Fruit fly (Drosophila melanogaster) whole organism, wandering third instar larva: ENCODE results near the gene Osi3.

Experiments
- Abd-B ChIP-seq: fragments of >200 bp; optimal IDR thresholded peaks from 2 replicates; lab custom pipeline; 2017; ENCODE audit warnings: missing biosample characterization, missing genetic modification characterization
- CG32264 ChIP-seq: fragments of 200-800 bp; sonication (Bioruptor generic); optimal IDR thresholded peaks from 2 replicates; lab custom pipeline; 2016; ENCODE audit warnings: missing biosample characterization, missing genetic modification characterization
- CG9705 ChIP-seq: fragments of 200-800 bp; sonication (Bioruptor generic); optimal IDR thresholded peaks from 2 replicates; lab custom pipeline; 2018; ENCODE audit warnings: missing biosample characterization, mild to moderate bottlenecking, missing genetic modification characterization
- Dif ChIP-seq: fragments of 200-275, 200-300 bp; sonication (Bioruptor generic); optimal IDR thresholded peaks from 2 replicates; lab custom pipeline; 2018; ENCODE audit warnings: missing biosample characterization, missing genetic modification characterization; ENCODE audit not compliant: partially characterized antibody
- GATAd ChIP-seq: sonication (Bioruptor generic); optimal IDR thresholded peaks from 2 replicates; lab custom pipeline; 2016; ENCODE audit warnings: missing biosample characterization, missing genetic modification characterization
- Hnf4 ChIP-seq: fragments of 200-800 bp; sonication (Bioruptor generic); optimal IDR thresholded peaks from 2 replicates; lab custom pipeline; 2016; ENCODE audit warnings: missing biosample characterization, mild to moderate bottlenecking, missing genetic modification characterization
- Hr78 ChIP-seq: fragments of >200 bp; optimal IDR thresholded peaks from 2 replicates; lab custom pipeline; 2017; ENCODE audit warnings: missing biosample characterization, missing genetic modification characterization
- Hr83 ChIP-seq: fragments of 200-300 bp; sonication (Bioruptor generic); optimal IDR thresholded peaks from 2 replicates; lab custom pipeline; 2016; ENCODE audit warnings: missing biosample characterization, mild to moderate bottlenecking, missing genetic modification characterization, moderate library complexity; ENCODE audit not compliant: poor library complexity, severe bottlenecking
- Mio ChIP-seq: sonication (Bioruptor generic); optimal IDR thresholded peaks from 2 replicates; lab custom pipeline; 2016; ENCODE audit warnings: missing biosample characterization, missing genetic modification characterization
- Myc ChIP-seq: fragments of >200 bp; optimal IDR thresholded peaks from 2 replicates; lab custom pipeline; 2017
- OdsH ChIP-seq: fragments of 200-800 bp; sonication (Bioruptor generic); optimal IDR thresholded peaks from 2 replicates; lab custom pipeline; 2016; ENCODE audit warnings: missing biosample characterization, mild to moderate bottlenecking, missing genetic modification characterization
- Rel ChIP-seq, 2 experiments: fragments of 200-800 bp; sonication (Bioruptor generic) in 1 of 2; optimal IDR thresholded peaks; 2 replicates in 1 of 2; 3 replicates in 1 of 2; lab custom pipeline; 2016 to 2019; ENCODE audit warnings: mild to moderate bottlenecking in 2 of 2, missing biosample characterization in 2 of 2, missing genetic modification characterization in 2 of 2, moderate library complexity in 1 of 2
- Vsx2 ChIP-seq: fragments of 200-300, 225-300 bp; sonication (Bioruptor generic); optimal IDR thresholded peaks from 2 replicates; lab custom pipeline; 2018; ENCODE audit warnings: missing biosample characterization, missing genetic modification characterization; ENCODE audit not compliant: partially characterized antibody
- br ChIP-seq: fragments of 200-800 bp; sonication (Bioruptor generic); optimal IDR thresholded peaks from 2 replicates; lab custom pipeline; 2016; ENCODE audit warnings: missing biosample characterization, missing genetic modification characterization
- brk ChIP-seq: fragments of 200-800 bp; sonication (Bioruptor generic); optimal IDR thresholded peaks from 2 replicates; lab custom pipeline; 2016; ENCODE audit warnings: missing biosample characterization, mild to moderate bottlenecking, missing genetic modification characterization
- dl ChIP-seq, 2 experiments: fragments of 175-275, 200-275 bp in 1 of 2; fragments of 200-275 bp in 1 of 2; sonication (Bioruptor generic); optimal IDR thresholded peaks; lab custom pipeline; 2018; ENCODE audit warnings: mild to moderate bottlenecking in 2 of 2, missing biosample characterization in 2 of 2, missing genetic modification characterization in 2 of 2, moderate library complexity in 2 of 2; ENCODE audit not compliant: partially characterized antibody in 2 of 2, insufficient read depth in 1 of 2
- dmrt93B ChIP-seq: fragments of 200-800 bp; sonication (Bioruptor generic); optimal IDR thresholded peaks from 2 replicates; lab custom pipeline; 2018; ENCODE audit warnings: missing biosample characterization, mild to moderate bottlenecking, missing genetic modification characterization
- dsf ChIP-seq: sonication (Bioruptor generic); optimal IDR thresholded peaks from 2 replicates; lab custom pipeline; 2016; ENCODE audit warnings: missing biosample characterization, missing genetic modification characterization, borderline replicate concordance
- ey ChIP-seq: fragments of 200-800 bp; sonication (Bioruptor generic); optimal IDR thresholded peaks from 2 replicates; lab custom pipeline; 2016; ENCODE audit warnings: missing biosample characterization, missing genetic modification characterization
- foxo ChIP-seq, 2 experiments: fragments of 200-800 bp; sonication (Bioruptor generic); optimal IDR thresholded peaks; 2 replicates in 1 of 2; 3 replicates in 1 of 2; lab custom pipeline; 2016 to 2017; ENCODE audit warnings: missing biosample characterization in 2 of 2, missing genetic modification characterization in 2 of 2
- fru ChIP-seq: fragments of 200-800 bp; sonication (Bioruptor generic); optimal IDR thresholded peaks from 3 replicates; lab custom pipeline; 2016; ENCODE audit warnings: missing biosample characterization, mild to moderate bottlenecking, missing genetic modification characterization
- h ChIP-seq: fragments of 200-800 bp; sonication (Bioruptor generic); optimal IDR thresholded peaks from 3 replicates; lab custom pipeline; 2016; ENCODE audit warnings: missing biosample characterization, mild to moderate bottlenecking, missing genetic modification characterization
- jim ChIP-seq: fragments of 175-275, 200-325 bp; sonication (Bioruptor generic); optimal IDR thresholded peaks from 2 replicates; lab custom pipeline; 2016; ENCODE audit warnings: missing biosample characterization, mild to moderate bottlenecking, missing genetic modification characterization
- psq ChIP-seq: fragments of 200-800 bp; sonication (Bioruptor generic); optimal IDR thresholded peaks from 3 replicates; lab custom pipeline; 2017; ENCODE audit warnings: missing biosample characterization, mild to moderate bottlenecking, missing genetic modification characterization, moderate library complexity
- rgr ChIP-seq: fragments of 200-800 bp; sonication (Bioruptor generic); optimal IDR thresholded peaks from 3 replicates; lab custom pipeline; 2016; ENCODE audit warnings: missing biosample characterization, mild to moderate bottlenecking, missing genetic modification characterization
- sage ChIP-seq: fragments of 200-800 bp; sonication (Bioruptor generic); optimal IDR thresholded peaks from 2 replicates; lab custom pipeline; 2016; ENCODE audit warnings: missing biosample characterization, mild to moderate bottlenecking, missing genetic modification characterization
- sv ChIP-seq: fragments of 200-800 bp; sonication (Bioruptor generic); optimal IDR thresholded peaks from 3 replicates; lab custom pipeline; 2016; ENCODE audit warnings: missing biosample characterization, missing genetic modification characterization
- tai ChIP-seq: sonication (Bioruptor generic); optimal IDR thresholded peaks from 2 replicates; lab custom pipeline; 2016; ENCODE audit warnings: missing biosample characterization, missing genetic modification characterization
- usp ChIP-seq: fragments of >200 bp; optimal IDR thresholded peaks from 2 replicates; lab custom pipeline; 2017; ENCODE audit warnings: missing biosample characterization, missing genetic modification characterization

Gene Osi3

dm6 chr3R:6215053-6215882 lies at the start of gene Osi3:
TSS of gene Osi3 (plus strand) at chr3R:6215832.
- TF ChIP-seq usp (no peak), fru (GFP tag; lab: Kevin White, UChicago) (no peak), dl (GFP tag; optimal IDR thresholded peaks at IDR 0.05; lab: Kevin White, UChicago; ENCODE audit: insufficient read depth in 1 of 2, partially characterized antibody in 2 of 2) (no peak), sage (no peak), h (GFP tag; lab: Kevin White, UChicago) (no peak), OdsH (GFP tag; lab: Kevin White, UChicago) (no peak), Abd-B (no peak), tai (GFP tag; lab: Kevin White, UChicago) (no peak), brk (GFP tag; lab: Kevin White, UChicago) (no peak), Hnf4 (GFP tag; lab: Kevin White, UChicago) (no peak), CG32264 (GFP tag; lab: Kevin White, UChicago) (no peak), Hr78 (GFP tag; lab: Kevin White, UChicago) (no peak), dmrt93B (GFP tag; lab: Kevin White, UChicago) (no peak), GATAd (GFP tag; lab: Kevin White, UChicago) (no peak), sv (no peak), jim (GFP tag; lab: Kevin White, UChicago) (no peak), Mio (GFP tag; lab: Kevin White, UChicago) (no peak)

dm6 chr3R:6167183-6167582 lies 48.4 kb upstream of the Osi3 start, which contains the start of gene CG1077:
TSS of gene CG1077 (plus strand) at chr3R:6167483.
- TF ChIP-seq OdsH (GFP tag; lab: Kevin White, UChicago) (no peak), foxo (GFP tag; optimal IDR thresholded peaks at IDR 0.05; lab: Kevin White, UChicago) (no peak), dmrt93B (GFP tag; lab: Kevin White, UChicago) (no peak), Dif (GFP tag; lab: Kevin White, UChicago) (no peak), sage (no peak), ey (no peak), usp (no peak), brk (GFP tag; lab: Kevin White, UChicago) (no peak), dsf (GFP tag; lab: Kevin White, UChicago) (no peak), CG9705 (GFP tag; lab: Kevin White, UChicago) (no peak), br (no peak), rgr (no peak), sv (no peak), Hr78 (GFP tag; lab: Kevin White, UChicago) (no peak), Rel (GFP tag; optimal IDR thresholded peaks at IDR 0.05; lab: Kevin White, UChicago) (no peak), Rel (tag; optimal IDR thresholded peaks at IDR 0.05; lab: Kevin White, UChicago) (no peak), tai (GFP tag; lab: Kevin White, UChicago) (no peak), h (GFP tag; lab: Kevin White, UChicago) (no peak), Myc (lab: Kevin White, UChicago) (no peak)

dm6 chr3R:6170737-6171136 lies 44.9 kb upstream of the Osi3 start:
- no peak for TF ChIP-seq psq (GFP tag; lab: Kevin White, UChicago)
- peak; percentile 68 for TF ChIP-seq Myc (lab: Kevin White, UChicago)

- TF ChIP-seq Abd-B (no peak), psq (GFP tag; lab: Kevin White, UChicago) (no peak), dsf (GFP tag; lab: Kevin White, UChicago) (no peak), Hnf4 (GFP tag; lab: Kevin White, UChicago) (no peak), Hr78 (GFP tag; lab: Kevin White, UChicago) (no peak), usp (no peak)
Observed at dm6 chr3R:6173249-6173648, 42.4 kb upstream of the Osi3 start, which contains the start of gene Osi1. TSS of gene Osi1 (plus strand) at chr3R:6173549.

- TF ChIP-seq Hr83: peak; percentile 1
- TF ChIP-seq Hr78 (GFP tag; lab: Kevin White, UChicago): no peak
- TF ChIP-seq Abd-B: no peak
- TF ChIP-seq rgr: peak; percentile 1
- TF ChIP-seq h (GFP tag; lab: Kevin White, UChicago): peak; percentile 8
- no peak for TF ChIP-seq Vsx2 (GFP tag; lab: Kevin White, UChicago)
- TF ChIP-seq CG9705 (GFP tag; lab: Kevin White, UChicago): no peak
- TF ChIP-seq foxo (GFP tag; optimal IDR thresholded peaks at IDR 0.05; lab: Kevin White, UChicago): no peak
Observed at dm6 chr3R:6182511-6182910, 33.1 kb upstream of the Osi3 start.
